Fruit fly (Drosophila melanogaster): ENCODE results near the gene CG42813.
A peak's percentile ranks its signal among the peaks of the same experiment; 100 is the strongest.

CG42813 gene

dm6 chr3R:27246264-27246663, 17.9 kb upstream of the CG42813 start (continued):
- TF ChIP-seq Hand (GFP tag; optimal IDR thresholded peaks at IDR 0.05) (peak; percentile 67), CG14710 (tag; optimal IDR thresholded peaks at IDR 0.05) (peak; percentile 92), kah (GFP tag; optimal IDR thresholded peaks at IDR 0.05) (peak; percentile 74), repo (GFP tag; optimal IDR thresholded peaks at IDR 0.05) (no peak), CG2889 (GFP tag; IDR thresholded peaks at IDR 0.05) (no peak), CG4360 (GFP tag; IDR thresholded peaks at IDR 0.05) (no peak), gem (tag; optimal IDR thresholded peaks at IDR 0.05) (peak; percentile 93), CG34224 (GFP tag; IDR thresholded peaks at IDR 0.05; ENCODE audit: partially characterized antibody) (no peak), CG7556 (GFP tag; optimal IDR thresholded peaks at IDR 0.05) (peak; percentile 86), Ada2b (GFP tag; IDR thresholded peaks at IDR 0.05) (no peak), CG14667 (GFP tag; IDR thresholded peaks at IDR 0.05) (peak; percentile 24; the same call in 1 of the 2 replicates), CG15269 (tag; optimal IDR thresholded peaks at IDR 0.05) (peak; percentile 91), Atf6 (GFP tag; IDR thresholded peaks at IDR 0.05) (peak; percentile 14; the same call in 1 of the 2 replicates), Abd-B (GFP tag; optimal IDR thresholded peaks at IDR 0.05) (peak; percentile 67), Lim3 (GFP tag; IDR thresholded peaks at IDR 0.05) (no peak), aop (GFP tag; IDR thresholded peaks at IDR 0.05) (no peak), CG1602 (GFP tag; optimal IDR thresholded peaks at IDR 0.05) (peak; percentile 51), toy (GFP tag; IDR thresholded peaks at IDR 0.05) (no peak), Hsf (GFP tag; optimal IDR thresholded peaks at IDR 0.05) (peak; percentile 43), dm (GFP tag; optimal IDR thresholded peaks at IDR 0.05) (no peak), Aef1 (GFP tag; IDR thresholded peaks at IDR 0.05) (no peak), chinmo (GFP tag; IDR thresholded peaks at IDR 0.05; ENCODE audit: partially characterized antibody) (no peak), CG7928 (GFP tag; optimal IDR thresholded peaks at IDR 0.05) (no peak), CG9932 (GFP tag; IDR thresholded peaks at IDR 0.05) (peak; percentile 36; the same call in 1 of the 2 replicates), CG16779 (GFP tag; IDR thresholded peaks at IDR 0.05) (no peak), bigmax (GFP tag; optimal IDR thresholded peaks at IDR 0.05) (no peak), Opbp (GFP tag; IDR thresholded peaks at IDR 0.05; ENCODE audit: partially characterized antibody) (no peak), lilli (GFP tag; optimal IDR thresholded peaks at IDR 0.05) (peak; percentile 1), rib (GFP tag; IDR thresholded peaks at IDR 0.05) (no peak), CrebB (tag; optimal IDR thresholded peaks at IDR 0.05) (peak; percentile 68), chif (GFP tag; optimal IDR thresholded peaks at IDR 0.05) (peak in 1 of 2 experiments; percentile 14), CG17385 (GFP tag; optimal IDR thresholded peaks at IDR 0.05) (peak; percentile 80), D19B (GFP tag; optimal IDR thresholded peaks at IDR 0.05) (peak; percentile 10), klu (GFP tag; IDR thresholded peaks at IDR 0.05) (no peak; the same call in 1 of the 2 replicates), Gsc (GFP tag; IDR thresholded peaks at IDR 0.05) (no peak), CG10209 (GFP tag; optimal IDR thresholded peaks at IDR 0.05) (peak; percentile 78), CG5953 (GFP tag; IDR thresholded peaks at IDR 0.05) (no peak), CG17328 (GFP tag; IDR thresholded peaks at IDR 0.05) (peak; percentile 61; the same call in 1 of the 2 replicates), fd102C (GFP tag; optimal IDR thresholded peaks at IDR 0.05) (no peak), chn (GFP tag; optimal IDR thresholded peaks at IDR 0.05) (no peak), nerfin-1 (tag; optimal IDR thresholded peaks at IDR 0.05) (peak; percentile 87), CG6175 (GFP tag; IDR thresholded peaks at IDR 0.05) (no peak), CG7839 (tag; optimal IDR thresholded peaks at IDR 0.05) (peak; percentile 92), vvl (GFP tag; IDR thresholded peaks at IDR 0.05) (peak; percentile 86), tna (GFP tag; IDR thresholded peaks at IDR 0.05; ENCODE audit: partially characterized antibody) (no peak), emc (GFP tag; optimal IDR thresholded peaks at IDR 0.05) (no peak), grn (GFP tag; optimal IDR thresholded peaks at IDR 0.05) (no peak), D19A (tag; optimal IDR thresholded peaks at IDR 0.05) (peak; percentile 89), ro (GFP tag; IDR thresholded peaks at IDR 0.05) (peak; percentile 13; the same call in 1 of the 2 replicates), CG3726 (GFP tag; IDR thresholded peaks at IDR 0.05) (no peak), lbe (GFP tag; optimal IDR thresholded peaks at IDR 0.05) (no peak), Max (GFP tag; optimal IDR thresholded peaks at IDR 0.05) (peak; percentile 15)
